Fruit fly (Drosophila melanogaster) whole organism, embryonic: ENCODE results near the gene LanB1.
A peak's percentile ranks its signal among the peaks of the same experiment; 100 is the strongest.

ENCODE experiments used
- ATbp ChIP-seq: fragments of 200-800 bp; sonication (Bioruptor generic); optimal IDR thresholded peaks from 2 replicates; lab custom pipeline; 2017; ENCODE audit warnings: missing biosample characterization, mild to moderate bottlenecking, missing genetic modification characterization, missing genetic modification reagents
- Atf3 ChIP-seq: fragments of 200-800 bp; sonication (Bioruptor generic); optimal IDR thresholded peaks from 3 replicates; lab custom pipeline; 2016; ENCODE audit warnings: missing biosample characterization, missing genetic modification characterization
- C15 ChIP-seq: fragments of 200-800 bp; sonication (Bioruptor generic); IDR thresholded peaks from 3 replicates; pipeline ENCODE4 v1.3.6; 2022; ENCODE audit warnings: missing biosample characterization, missing genetic modification characterization
- CG11560 ChIP-seq: fragments of 200-800 bp; sonication (Bioruptor generic); IDR thresholded peaks from 3 replicates; pipeline ENCODE4 v1.3.6; 2022; ENCODE audit warnings: missing biosample characterization, missing genetic modification characterization
- CG12155 ChIP-seq: fragments of 200-800 bp; sonication (Bioruptor generic); optimal IDR thresholded peaks from 3 replicates; lab custom pipeline; 2016; ENCODE audit warnings: missing biosample characterization, missing genetic modification characterization
- CG12236 ChIP-seq: fragments of 200-800 bp; sonication (Bioruptor generic); optimal IDR thresholded peaks from 2 replicates; lab custom pipeline; 2016; ENCODE audit warnings: missing biosample characterization, missing genetic modification characterization
- CG12391 ChIP-seq: fragments of 200-800 bp; sonication (Bioruptor generic); optimal IDR thresholded peaks from 3 replicates; lab custom pipeline; 2018; ENCODE audit warnings: missing biosample characterization, mild to moderate bottlenecking, missing genetic modification characterization, moderate library complexity
- CG12659 ChIP-seq: fragments of 200-800 bp; sonication (Bioruptor generic); optimal IDR thresholded peaks from 3 replicates; lab custom pipeline; 2017; ENCODE audit warnings: mild to moderate bottlenecking, missing biosample characterization, missing genetic modification reagents, missing genetic modification characterization
- CG12744 ChIP-seq: fragments of 200-800 bp; sonication (Bioruptor generic); optimal IDR thresholded peaks from 2 replicates; lab custom pipeline; 2016; ENCODE audit warnings: missing biosample characterization, missing genetic modification characterization
- CG14014 ChIP-seq: fragments of 200-800 bp; sonication (Bioruptor generic); IDR thresholded peaks from 2 replicates; pipeline ENCODE4 v1.3.6; 2022; ENCODE audit warnings: missing biosample characterization, missing genetic modification characterization
- CG14965 ChIP-seq: fragments of 200-800 bp; sonication (Bioruptor generic); optimal IDR thresholded peaks from 2 replicates; lab custom pipeline; 2016; ENCODE audit warnings: missing biosample characterization, missing genetic modification characterization, borderline replicate concordance
- CG1832 ChIP-seq: fragments of 200-800 bp; sonication (Bioruptor generic); optimal IDR thresholded peaks from 2 replicates; lab custom pipeline; 2017; ENCODE audit warnings: missing biosample characterization, mild to moderate bottlenecking, missing genetic modification characterization, inconsistent platforms
- CG2202 ChIP-seq: fragments of 200-800 bp; sonication (Bioruptor generic); optimal IDR thresholded peaks from 2 replicates; lab custom pipeline; 2018; ENCODE audit warnings: missing biosample characterization, mild to moderate bottlenecking, missing genetic modification characterization
- CG2889 ChIP-seq: fragments of 200-800 bp; sonication (Bioruptor generic); IDR thresholded peaks from 3 replicates; pipeline ENCODE4 v1.3.6; 2022; ENCODE audit warnings: missing biosample characterization, missing genetic modification characterization
- CG3163 ChIP-seq: fragments of 200-800 bp; sonication (Bioruptor generic); optimal IDR thresholded peaks from 3 replicates; lab custom pipeline; 2016; ENCODE audit warnings: missing biosample characterization, missing genetic modification characterization
- CG33213 ChIP-seq: fragments of 200-800 bp; sonication (Bioruptor generic); optimal IDR thresholded peaks from 3 replicates; lab custom pipeline; 2016; ENCODE audit warnings: missing biosample characterization, missing genetic modification characterization
- CG34422 ChIP-seq: fragments of 200-800 bp; sonication (Bioruptor generic); IDR thresholded peaks from 3 replicates; pipeline ENCODE4 v1.3.6; 2022; ENCODE audit warnings: missing biosample characterization, missing genetic modification characterization
- CG6683 ChIP-seq: fragments of 200-800 bp; sonication (Bioruptor generic); optimal IDR thresholded peaks from 2 replicates; lab custom pipeline; 2017; ENCODE audit warnings: missing biosample characterization, mild to moderate bottlenecking, missing genetic modification characterization, missing genetic modification reagents
- CG7556 ChIP-seq: fragments of 200-800 bp; sonication (Bioruptor generic); optimal IDR thresholded peaks from 2 replicates; lab custom pipeline; 2017; ENCODE audit warnings: missing biosample characterization, mild to moderate bottlenecking, missing genetic modification characterization
- CG8388 ChIP-seq: fragments of 200-800 bp; sonication (Bioruptor generic); optimal IDR thresholded peaks from 2 replicates; lab custom pipeline; 2019; ENCODE audit warnings: missing biosample characterization, mild to moderate bottlenecking, missing genetic modification characterization, moderate library complexity
- CG8478 ChIP-seq: fragments of >200 bp; optimal IDR thresholded peaks from 2 replicates; lab custom pipeline; 2018
- Dbx ChIP-seq: fragments of 200-800 bp; sonication (Bioruptor generic); IDR thresholded peaks from 3 replicates; pipeline ENCODE4 v1.3.6; 2022; ENCODE audit warnings: missing biosample characterization, missing genetic modification characterization
- Dll ChIP-seq: fragments of 200-800 bp; sonication (Bioruptor generic); IDR thresholded peaks from 4 replicates; pipeline ENCODE4 v1.3.6; 2022; ENCODE audit warnings: missing biosample characterization, missing genetic modification characterization; ENCODE audit not compliant: partially characterized antibody
- Drgx ChIP-seq: fragments of 200-800 bp; sonication (Bioruptor generic); IDR thresholded peaks from 2 replicates; pipeline ENCODE4 v1.3.6; 2022; ENCODE audit warnings: missing biosample characterization, missing genetic modification characterization
- Hr3 ChIP-seq: fragments of 200-800 bp; sonication (Bioruptor generic); optimal IDR thresholded peaks from 3 replicates; lab custom pipeline; 2016; ENCODE audit warnings: missing biosample characterization, missing genetic modification characterization
- Oaz ChIP-seq: fragments of 200-800 bp; sonication (Bioruptor generic); IDR thresholded peaks from 2 replicates; pipeline ENCODE4 v1.3.6; 2022; ENCODE audit warnings: missing biosample characterization, missing genetic modification characterization
- Sox100B ChIP-seq: fragments of 200-800 bp; sonication (Bioruptor generic); optimal IDR thresholded peaks from 3 replicates; lab custom pipeline; 2018; ENCODE audit warnings: missing biosample characterization, mild to moderate bottlenecking, missing genetic modification characterization
- Spps ChIP-seq: fragments of 200-800 bp; sonication (Bioruptor generic); optimal IDR thresholded peaks from 2 replicates; lab custom pipeline; 2018; ENCODE audit warnings: missing biosample characterization, mild to moderate bottlenecking, missing genetic modification characterization
- Ssrp ChIP-seq: fragments of 200-800 bp; sonication (Bioruptor generic); optimal IDR thresholded peaks from 2 replicates; lab custom pipeline; 2018; ENCODE audit warnings: missing biosample characterization, mild to moderate bottlenecking, missing genetic modification characterization, moderate library complexity
- Stat92E ChIP-seq, 3 experiments: fragments of >200 bp in 2 of 3; fragments of 200-800 bp in 1 of 3; sonication (Bioruptor generic) in 1 of 3; optimal IDR thresholded peaks; 2 replicates each; lab custom pipeline; 2017 to 2019; ENCODE audit warnings: missing biosample characterization in 3 of 3, missing genetic modification characterization in 3 of 3, mild to moderate bottlenecking in 1 of 3, moderate library complexity in 1 of 3
- TFAM ChIP-seq: fragments of 200-800 bp; sonication (Bioruptor generic); optimal IDR thresholded peaks from 2 replicates; lab custom pipeline; 2017; ENCODE audit warnings: missing biosample characterization, missing genetic modification characterization, inconsistent platforms
- ac ChIP-seq: fragments of 200-800 bp; sonication (Bioruptor generic); optimal IDR thresholded peaks from 3 replicates; lab custom pipeline; 2017; ENCODE audit warnings: missing biosample characterization, mild to moderate bottlenecking, missing genetic modification characterization
- ase ChIP-seq: fragments of 200-800 bp; sonication (Bioruptor generic); IDR thresholded peaks from 3 replicates; pipeline ENCODE4 v1.3.6; 2022; ENCODE audit warnings: missing biosample characterization, missing genetic modification characterization
- bab2 ChIP-seq: fragments of 200-800 bp; sonication (Bioruptor generic); optimal IDR thresholded peaks from 2 replicates; lab custom pipeline; 2016; ENCODE audit warnings: missing biosample characterization, missing genetic modification characterization
- caup ChIP-seq: fragments of 200-800 bp; sonication (Bioruptor generic); optimal IDR thresholded peaks from 3 replicates; lab custom pipeline; 2017; ENCODE audit warnings: missing biosample characterization, mild to moderate bottlenecking, missing genetic modification characterization, moderate library complexity; ENCODE audit not compliant: severe bottlenecking
- disco-r ChIP-seq: fragments of 200-800 bp; sonication (Bioruptor generic); optimal IDR thresholded peaks from 2 replicates; lab custom pipeline; 2016; ENCODE audit warnings: missing biosample characterization, missing genetic modification characterization
- en ChIP-seq: fragments of 200-800 bp; sonication (Bioruptor generic); optimal IDR thresholded peaks from 2 replicates; lab custom pipeline; 2016; ENCODE audit warnings: missing biosample characterization, missing genetic modification characterization
- ewg ChIP-seq: fragments of 200-800 bp; sonication (Bioruptor generic); optimal IDR thresholded peaks from 3 replicates; lab custom pipeline; 2017; ENCODE audit warnings: mild to moderate bottlenecking, missing biosample characterization, missing genetic modification reagents, missing genetic modification characterization
- fru ChIP-seq: fragments of >200 bp; optimal IDR thresholded peaks from 2 replicates; lab custom pipeline; 2017
- kah ChIP-seq: fragments of 200-800 bp; sonication (Bioruptor generic); optimal IDR thresholded peaks from 2 replicates; lab custom pipeline; 2018; ENCODE audit warnings: missing biosample characterization, mild to moderate bottlenecking, missing genetic modification characterization
- lbe ChIP-seq: fragments of 200-800 bp; sonication (Bioruptor generic); optimal IDR thresholded peaks from 2 replicates; lab custom pipeline; 2016; ENCODE audit warnings: missing biosample characterization, mild to moderate bottlenecking, missing genetic modification characterization
- odd ChIP-seq: fragments of 200-800 bp; sonication (Bioruptor generic); optimal IDR thresholded peaks from 2 replicates; lab custom pipeline; 2017; ENCODE audit warnings: missing biosample characterization, mild to moderate bottlenecking, missing genetic modification characterization
- otp ChIP-seq: fragments of 200-800 bp; sonication (Bioruptor generic); IDR thresholded peaks from 3 replicates; pipeline ENCODE4, ENCODE4 v1.3.6; 2022; ENCODE audit warnings: missing biosample characterization, missing genetic modification characterization
- phol ChIP-seq: fragments of 200-800 bp; sonication (Bioruptor generic); optimal IDR thresholded peaks from 3 replicates; lab custom pipeline; 2018; ENCODE audit warnings: missing biosample characterization, mild to moderate bottlenecking, missing genetic modification characterization, moderate library complexity
- pzg ChIP-seq: fragments of 200-800 bp; sonication (Bioruptor generic); optimal IDR thresholded peaks from 3 replicates; lab custom pipeline; 2018; ENCODE audit warnings: missing biosample characterization, mild to moderate bottlenecking, missing genetic modification characterization, moderate library complexity
- rib ChIP-seq: fragments of 200-800 bp; sonication (Bioruptor generic); IDR thresholded peaks from 2 replicates; pipeline ENCODE4 v1.3.6; 2022; ENCODE audit warnings: missing biosample characterization, missing genetic modification characterization
- ssp ChIP-seq: fragments of 200-800 bp; sonication (Bioruptor generic); IDR thresholded peaks from 2 replicates; pipeline ENCODE4 v1.3.6; 2022; ENCODE audit warnings: missing biosample characterization, missing genetic modification characterization
- tap ChIP-seq: fragments of 200-800 bp; optimal IDR thresholded peaks from 3 replicates; lab custom pipeline; 2019; ENCODE audit warnings: missing biosample characterization, mild to moderate bottlenecking, missing genetic modification characterization, moderate library complexity
- tgo ChIP-seq: fragments of 200-800 bp; sonication (Bioruptor generic); IDR thresholded peaks from 3 replicates; pipeline ENCODE4 v1.3.6; 2022; ENCODE audit warnings: missing biosample characterization, missing genetic modification characterization
- unpg ChIP-seq: fragments of 200-800 bp; sonication (Bioruptor generic); optimal IDR thresholded peaks from 3 replicates; lab custom pipeline; 2018; ENCODE audit warnings: missing biosample characterization, mild to moderate bottlenecking, missing genetic modification characterization, moderate library complexity
- z ChIP-seq: fragments of 200-800 bp; sonication (Bioruptor generic); IDR thresholded peaks from 3 replicates; pipeline ENCODE4 v1.3.6; 2022; ENCODE audit warnings: missing biosample characterization, missing genetic modification characterization

LanB1 gene

DNA sequence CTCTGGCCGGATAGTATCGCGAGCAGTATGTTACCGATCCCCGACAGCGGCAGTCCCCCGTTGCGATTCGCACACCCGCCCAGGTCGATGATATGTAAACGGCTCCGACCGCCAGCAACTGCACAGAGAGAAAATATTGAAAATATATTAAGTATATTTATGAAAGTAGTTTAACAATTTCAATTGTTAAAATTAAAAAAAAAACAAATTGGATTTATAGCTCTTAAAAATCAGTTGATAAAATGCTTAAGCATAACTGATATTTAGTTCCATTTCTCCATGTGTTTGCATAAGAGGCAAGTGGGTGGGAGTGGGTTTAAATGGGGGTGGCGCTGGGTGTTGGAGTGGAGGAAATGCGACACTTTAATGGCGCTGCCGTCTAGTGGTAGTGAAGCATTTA lies 38.2 kb downstream of the LanB1 start (continued):
- TF ChIP-seq Spps (tag; lab: Kevin White, UChicago) (no peak), odd (GFP tag; lab: Kevin White, UChicago) (no peak), ase (GFP tag; lab: Robert Waterston, UW) (no peak), Sox100B (peak; percentile 0), tgo (GFP tag; lab: Robert Waterston, UW) (peak; percentile 47; the same call in 2 of the 3 replicates), Dbx (GFP tag; lab: Robert Waterston, UW) (peak; percentile 64; the same call in 2 of the 3 replicates), ac (GFP tag; lab: Kevin White, UChicago) (no peak), TFAM (GFP tag; lab: Kevin White, UChicago) (no peak), CG12155 (GFP tag; lab: Kevin White, UChicago) (no peak), bab2 (no peak), CG12744 (no peak), CG14014 (GFP tag; lab: Robert Waterston, UW) (peak; percentile 34; the same call in 1 of the 2 replicates), rib (GFP tag; lab: Robert Waterston, UW) (no peak), unpg (peak; percentile 34), CG33213 (GFP tag; lab: Kevin White, UChicago) (no peak), Atf3 (GFP tag; lab: Kevin White, UChicago) (no peak), caup (GFP tag; lab: Kevin White, UChicago) (peak; percentile 2), CG2889 (GFP tag; lab: Robert Waterston, UW) (no peak), Ssrp (tag; lab: Kevin White, UChicago) (peak; percentile 3), CG34422 (GFP tag; lab: Robert Waterston, UW) (0 out of 3 replicates have a peak, but pooled peaks have one; percentile 37), kah (GFP tag; lab: Kevin White, UChicago) (no peak), lbe (GFP tag; lab: Kevin White, UChicago) (no peak), Oaz (GFP tag; lab: Robert Waterston, UW) (no peak), CG12391 (peak; percentile 35), CG12236 (GFP tag; lab: Kevin White, UChicago) (no peak), CG6683 (GFP tag; lab: Kevin White, UChicago) (no peak), Drgx (GFP tag; lab: Robert Waterston, UW) (peak; percentile 20; the same call in 1 of the 2 replicates), ssp (GFP tag; lab: Robert Waterston, UW) (peak; percentile 23; the same call in 1 of the 2 replicates), CG1832 (GFP tag; lab: Kevin White, UChicago) (no peak), CG2202 (no peak), otp (GFP tag; lab: Robert Waterston, UW) (0 out of 3 replicates have a peak, but pooled peaks have one; percentile 11), CG7556 (peak; percentile 41), Stat92E (GFP tag; optimal IDR thresholded peaks at IDR 0.05; lab: Kevin White, UChicago) (no peak), Hr3 (GFP tag; lab: Kevin White, UChicago) (peak; percentile 20), C15 (GFP tag; lab: Robert Waterston, UW) (no peak), ATbp (GFP tag; lab: Kevin White, UChicago) (peak; percentile 32), en (GFP tag; lab: Kevin White, UChicago) (no peak), tap (tag; lab: Kevin White, UChicago) (no peak), disco-r (GFP tag; lab: Kevin White, UChicago) (no peak), fru (lab: Kevin White, UChicago) (no peak), CG12659 (peak; percentile 6), pzg (GFP tag; lab: Kevin White, UChicago) (no peak), CG8478 (lab: Kevin White, UChicago) (no peak), CG11560 (tag; lab: Robert Waterston, UW) (no peak), phol (tag; lab: Kevin White, UChicago) (peak; percentile 4), Dll (no peak), ewg (GFP tag; lab: Kevin White, UChicago) (peak; percentile 13), CG8388 (peak; percentile 36), CG14965 (GFP tag; lab: Kevin White, UChicago) (no peak), CG3163 (GFP tag; lab: Kevin White, UChicago) (no peak), z (GFP tag; lab: Robert Waterston, UW) (no peak)
